Worm (Caenorhabditis elegans): ENCODE data around the gene sra-34.

DNA sequence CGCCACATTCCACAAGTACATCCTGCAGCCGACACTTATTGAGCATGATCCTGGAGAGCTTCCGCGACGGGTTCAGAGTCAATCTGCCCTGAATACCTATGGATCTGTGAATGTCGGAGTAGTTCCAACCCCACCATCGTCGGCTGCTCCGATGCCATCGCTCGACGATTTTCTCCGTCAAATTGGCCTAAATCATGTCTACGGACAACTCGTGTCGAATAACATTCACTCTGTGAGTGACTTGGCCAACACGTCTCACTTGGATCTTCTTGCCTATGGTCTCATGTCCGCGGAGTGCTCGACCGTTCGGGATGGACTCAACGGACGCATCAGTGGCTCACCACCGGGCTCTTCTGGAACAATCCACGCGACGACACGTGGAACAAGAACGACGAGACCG is 46.6 kb upstream of the sra-34 start:
- TF ChIP-seq hmg-4 (GFP tag; optimal IDR thresholded peaks at IDR 0.05): no peak
- no peak for TF ChIP-seq ama-1 (optimal IDR thresholded peaks at IDR 0.05)
- no peak for TF ChIP-seq flt-1 (GFP tag; IDR thresholded peaks at IDR 0.05)
- no peak for TF ChIP-seq tbx-11 (GFP tag; IDR thresholded peaks at IDR 0.05)
- no peak for TF ChIP-seq sea-1 (GFP tag; conservative IDR thresholded peaks at IDR 0.05)
- TF ChIP-seq hmbx-1 (tag; optimal IDR thresholded peaks at IDR 0.05): no peak
